Fruit fly (Drosophila melanogaster): ENCODE measurements around the gene bc10.
A peak's percentile ranks its signal among the peaks of the same experiment; 100 is the strongest.

Gene bc10

DNA sequence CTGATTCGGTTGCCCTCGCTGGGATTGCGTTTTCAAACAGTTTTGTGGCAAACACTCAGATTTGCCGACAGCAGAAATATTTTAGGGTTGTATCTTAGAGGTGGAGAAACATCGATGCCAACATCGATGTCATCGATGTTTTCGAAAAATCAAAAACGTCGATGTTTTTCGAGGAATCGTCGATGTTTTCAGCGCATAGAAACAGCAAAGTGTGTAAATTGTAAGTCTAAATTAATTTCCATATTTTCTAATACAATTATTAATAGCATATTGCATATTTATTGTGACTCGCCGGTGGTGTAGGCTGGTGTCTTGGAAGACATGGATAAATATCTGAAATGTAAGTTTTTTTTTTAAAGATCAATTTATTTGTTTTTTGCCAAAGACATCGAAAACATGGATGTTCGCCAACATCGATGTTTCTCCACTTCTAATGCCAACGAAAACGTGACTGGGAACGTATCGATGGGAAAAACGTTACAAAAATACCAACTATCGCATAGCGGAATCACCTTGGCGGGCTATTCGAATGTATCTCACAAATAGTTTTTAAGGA is 38.9 kb downstream of the bc10 start, which contains the start of gene TM9SF3:
TSS of gene TM9SF3 (minus strand) at position 120 of the 556 bp plus-strand sequence.
- no peak for TF ChIP-seq noc (tag; optimal IDR thresholded peaks at IDR 0.05)

DNA sequence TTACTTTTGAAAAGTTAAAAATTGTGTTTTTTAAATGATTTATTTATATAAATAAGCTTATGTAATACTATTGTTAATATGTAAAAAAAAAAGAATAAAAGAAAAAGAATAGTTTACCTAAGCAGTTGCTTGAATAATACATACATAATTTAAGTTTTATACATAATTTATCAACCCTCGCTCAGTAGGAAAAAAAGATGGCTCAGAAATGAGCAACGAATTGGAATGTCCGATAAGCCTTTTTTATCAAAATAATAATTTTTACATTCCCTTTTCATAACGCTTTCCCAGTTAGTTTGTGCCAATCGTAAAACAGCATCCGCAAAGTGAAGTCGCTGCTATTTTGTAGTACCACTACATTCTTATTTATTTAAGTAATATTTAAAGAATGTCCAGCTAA is 39.5 kb downstream of the bc10 start, which contains the start of gene mthl2:
TSS of gene mthl2 (plus strand) at position 301 of the 400 bp plus-strand sequence.
- no peak for TF ChIP-seq noc (tag; optimal IDR thresholded peaks at IDR 0.05)

DNA sequence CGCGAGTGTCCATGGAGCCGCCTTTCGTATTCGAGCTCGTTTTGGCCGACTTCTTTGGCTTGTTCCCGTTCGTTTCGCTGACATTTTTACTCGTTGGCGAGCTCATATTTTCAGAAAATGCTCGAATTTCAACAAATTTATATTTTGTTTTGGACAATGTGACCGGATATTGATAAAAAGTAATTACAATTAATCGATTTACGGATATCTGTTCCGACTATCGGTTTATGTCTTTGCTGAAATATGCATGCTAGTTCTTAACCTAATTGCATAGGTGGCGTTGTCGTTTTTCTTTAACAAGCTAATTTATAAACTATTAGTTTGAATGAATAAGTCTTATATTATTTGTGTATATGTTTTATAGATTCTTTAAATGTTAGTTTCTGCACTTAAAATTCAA is 43.1 kb downstream of the bc10 start, which contains the start of gene Eaf6:
TSS of gene Eaf6 (minus strand) at position 173 of the 400 bp plus-strand sequence.
- TF ChIP-seq noc (tag; optimal IDR thresholded peaks at IDR 0.05), result no peak

DNA sequence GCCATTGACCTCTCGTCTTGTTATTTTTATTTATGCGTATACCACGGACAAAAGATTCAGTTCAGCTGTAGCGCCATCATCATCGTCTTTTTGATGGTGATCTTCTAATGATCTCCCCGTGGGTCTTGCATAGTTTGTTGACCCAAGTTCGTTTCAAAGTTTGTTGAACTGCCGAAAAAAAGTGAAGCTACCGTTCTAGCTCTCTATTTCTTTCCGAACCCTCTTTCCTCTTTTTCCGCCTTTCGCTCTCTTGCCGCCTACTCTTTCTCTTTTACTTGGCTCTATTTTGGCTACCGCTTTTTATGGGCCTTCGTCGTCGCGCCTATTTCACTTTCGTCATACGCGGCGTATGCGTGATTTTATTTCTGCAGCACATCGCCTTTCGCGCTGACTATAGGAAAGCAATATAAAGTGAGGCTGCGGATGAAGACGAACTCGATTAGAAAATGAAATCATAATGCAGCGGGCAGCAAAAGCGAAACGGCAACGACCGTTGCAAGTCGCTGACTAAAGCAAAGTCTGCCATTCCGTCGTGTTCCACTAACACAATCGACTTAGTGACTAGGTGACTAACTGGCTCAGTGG is 43.8 kb downstream of the bc10 start:
- no peak for TF ChIP-seq noc (tag; optimal IDR thresholded peaks at IDR 0.05)

DNA sequence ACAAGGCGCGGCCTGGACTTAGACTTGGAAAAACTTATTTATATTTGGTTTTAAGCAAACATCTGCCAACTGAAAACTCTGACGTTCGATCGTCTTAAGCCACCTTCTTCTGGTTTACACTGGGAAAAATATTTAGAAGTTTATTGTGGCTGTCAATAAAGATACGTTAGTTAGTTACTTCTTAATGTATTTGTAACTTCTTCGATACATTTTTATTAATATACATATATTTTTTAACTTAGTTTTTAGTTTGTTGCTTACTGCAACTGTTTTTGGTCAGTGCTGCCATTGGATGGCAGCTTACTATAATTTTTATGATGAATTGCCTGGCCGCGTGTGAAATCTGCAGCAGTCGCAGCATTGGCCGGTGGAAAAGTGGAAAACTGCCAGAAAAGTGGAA is 44.5 kb downstream of the bc10 start:
- TF ChIP-seq noc (tag; optimal IDR thresholded peaks at IDR 0.05), result no peak

DNA sequence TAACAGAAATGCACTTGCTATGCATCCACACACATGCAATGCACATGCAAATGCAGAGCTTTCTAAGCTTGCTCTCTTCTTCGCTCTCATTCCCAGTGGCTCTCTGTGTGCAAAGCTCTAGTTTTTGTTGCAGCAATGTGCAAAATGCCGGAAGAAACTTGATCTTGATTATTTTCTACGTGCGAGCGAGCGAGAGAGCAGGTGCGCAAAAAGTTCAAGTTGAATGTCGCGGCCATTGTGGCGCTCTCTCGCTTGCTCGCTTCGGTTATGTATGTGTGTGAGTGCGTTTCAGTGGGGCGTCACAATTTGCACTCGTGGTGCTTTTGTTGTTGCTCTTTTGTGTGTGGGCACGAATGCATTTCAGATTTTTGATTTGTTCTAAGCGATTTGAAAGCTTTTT is 45.6 kb downstream of the bc10 start:
- no peak for TF ChIP-seq noc (tag; optimal IDR thresholded peaks at IDR 0.05)

DNA sequence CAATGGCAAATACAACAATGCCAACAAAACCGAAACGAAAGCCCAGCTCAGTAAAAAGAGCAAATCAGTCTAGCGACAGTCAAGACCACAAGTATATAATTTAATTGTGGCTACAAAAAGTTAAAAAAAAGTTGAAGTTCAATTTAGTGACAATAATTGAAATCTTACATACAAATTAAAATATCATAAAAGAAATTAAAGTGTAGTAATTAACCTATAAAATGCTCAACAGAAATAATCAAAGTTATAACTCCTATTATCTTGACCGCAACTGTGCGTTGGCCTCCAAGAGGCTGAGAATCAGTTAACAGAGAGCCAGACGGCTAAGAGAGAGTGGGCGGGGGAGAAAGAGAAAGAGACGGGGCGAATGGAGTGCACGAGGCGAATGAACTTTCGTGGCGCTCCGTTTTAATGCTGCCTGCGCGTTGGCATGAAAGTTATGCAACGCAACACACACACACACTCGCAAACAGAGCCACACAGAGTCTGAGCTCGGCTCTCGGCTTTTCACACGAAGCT is 46.8 kb downstream of the bc10 start:
- peak; percentile 76 for TF ChIP-seq noc (tag; optimal IDR thresholded peaks at IDR 0.05)

DNA sequence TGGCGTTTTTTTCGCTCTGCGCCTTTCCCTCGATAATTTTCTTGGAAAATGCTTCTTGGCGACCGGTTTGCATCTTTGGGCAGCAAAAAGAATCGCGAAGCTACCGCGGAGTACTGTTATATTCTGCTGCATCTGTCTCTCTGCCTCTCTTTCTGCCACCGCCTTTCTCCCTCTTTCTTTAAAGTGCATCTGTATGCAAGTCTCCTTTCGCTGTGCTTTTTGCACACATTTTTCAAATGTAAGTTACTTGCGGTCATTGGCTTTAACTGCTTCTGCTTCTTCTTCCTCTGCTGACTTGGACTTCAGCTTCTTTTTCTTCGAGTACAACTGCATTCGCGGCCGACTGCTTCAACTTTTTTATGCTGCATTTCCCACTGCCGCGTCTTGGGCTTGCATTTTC is 50.7 kb downstream of the bc10 start:
- no peak for TF ChIP-seq noc (tag; optimal IDR thresholded peaks at IDR 0.05)

Measured in whole organism, larva.